Worm (Caenorhabditis elegans): ENCODE results near the gene Y62E10A.24.

Gene Y62E10A.24

DNA sequence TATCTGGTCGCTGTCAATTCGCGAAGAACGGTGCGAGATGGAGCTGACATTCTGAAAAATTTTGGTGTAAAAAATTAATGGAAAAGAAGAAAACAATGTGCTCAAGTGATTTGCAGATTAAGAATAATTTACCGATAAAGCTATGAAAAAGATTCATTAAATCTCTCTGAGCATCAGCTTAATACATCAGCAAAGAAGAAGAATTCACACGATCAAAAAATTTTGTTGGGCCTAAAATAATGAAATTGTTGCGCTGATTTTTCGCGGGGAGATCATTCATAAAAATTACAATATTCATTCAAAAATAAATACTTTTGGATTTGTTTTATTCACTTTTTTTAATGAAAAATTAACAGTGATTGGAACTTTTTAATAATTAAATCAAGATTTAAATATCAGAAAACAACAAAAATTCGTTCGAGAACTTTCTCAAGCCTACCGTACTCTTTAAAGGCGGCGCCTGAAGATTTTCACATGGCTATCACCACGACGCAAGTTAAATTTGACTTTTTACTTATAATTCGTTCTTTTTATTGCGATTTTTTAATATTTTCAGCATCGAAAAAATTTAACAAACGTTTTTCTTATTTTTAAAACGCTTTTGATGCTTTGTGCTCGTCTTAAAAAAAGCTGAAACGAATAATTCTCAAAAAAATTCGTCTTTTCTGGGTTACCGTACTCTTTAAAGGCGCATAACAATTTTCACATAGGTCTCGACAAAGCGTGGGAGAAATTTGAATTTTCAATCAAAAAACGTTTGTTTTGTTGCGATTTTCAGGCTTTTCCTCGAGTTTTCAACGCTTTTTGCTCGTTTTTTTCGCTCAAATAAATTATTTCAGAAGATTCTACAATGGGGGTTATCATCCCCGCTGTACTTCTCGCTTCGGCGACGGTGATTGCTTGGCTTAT, 30.2 kb downstream of the Y62E10A.24 start, which contains the start of the genes memi-2 and cyp-31A5 (continued):
- TF ChIP-seq F57C9.4 (tag; optimal IDR thresholded peaks at IDR 0.05) (no peak), pbrm-1 (GFP tag; IDR thresholded peaks at IDR 0.05) (no peak), ceh-100 (GFP tag; IDR thresholded peaks at IDR 0.05) (no peak), F49E8.2 (tag; optimal IDR thresholded peaks at IDR 0.05; ENCODE audit: insufficient read depth) (no peak)

DNA sequence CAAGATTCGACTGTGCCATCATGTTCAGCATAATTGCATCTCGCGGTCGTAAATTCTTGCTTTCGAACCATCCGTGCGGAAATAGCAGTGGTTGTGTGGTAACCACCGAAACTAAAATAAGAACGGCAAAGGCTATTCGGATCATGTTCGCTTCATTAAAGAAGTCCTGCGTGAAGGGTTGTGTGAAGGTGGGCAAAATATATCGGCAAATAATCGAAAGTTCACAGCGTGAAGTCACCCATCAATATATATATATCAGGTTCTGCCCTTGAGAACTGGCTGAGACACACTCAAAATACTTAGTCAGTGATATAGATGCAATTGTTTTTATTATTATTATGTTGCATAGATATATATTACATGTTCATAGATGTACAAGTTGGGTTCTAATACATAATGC, 37.5 kb downstream of the Y62E10A.24 start, which contains the start of gene Y62E10A.19:
Y62E10A.19 (minus strand) TSS at position 289 of the 400 bp plus-strand sequence.
- TF ChIP-seq ceh-100 (GFP tag; IDR thresholded peaks at IDR 0.05) (no peak), attf-5 (GFP tag; optimal IDR thresholded peaks at IDR 0.05) (no peak), ceh-79 (tag; optimal IDR thresholded peaks at IDR 0.05) (no peak), hmg-1.2 (GFP tag; IDR thresholded peaks at IDR 0.05) (no peak), let-526 (GFP tag; IDR thresholded peaks at IDR 0.05) (no peak), ztf-22 (GFP tag; optimal IDR thresholded peaks at IDR 0.05) (no peak)

DNA sequence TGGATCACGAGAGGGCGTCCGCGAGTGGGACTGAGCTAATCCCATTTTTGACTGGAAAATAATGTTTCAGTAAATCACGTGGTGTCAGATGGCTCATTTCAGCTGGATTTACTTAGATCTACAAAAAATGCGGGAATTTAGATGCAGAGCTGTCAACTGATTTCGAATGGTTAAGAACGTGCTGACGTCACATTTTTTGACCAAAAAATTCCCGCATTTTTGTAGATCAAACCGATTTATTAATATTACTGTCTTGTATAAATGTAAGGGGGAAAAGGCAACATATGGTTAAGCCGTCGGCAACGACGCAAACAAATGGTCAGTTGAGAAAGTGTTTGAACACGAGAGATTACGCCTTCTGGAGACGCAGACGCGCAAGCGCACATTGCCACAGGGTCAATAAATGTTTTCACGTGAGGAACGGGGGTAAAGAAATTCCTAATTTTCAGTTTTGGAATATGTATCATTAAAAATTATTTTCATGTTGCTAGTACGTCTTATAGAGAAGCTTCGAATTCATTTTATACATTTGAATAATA, 42.4 kb downstream of the Y62E10A.24 start, which contains the start of gene gcl-1:
gcl-1 (minus strand) TSS at position 51 of the 539 bp plus-strand sequence.
- TF ChIP-seq hmg-1.2 (GFP tag; IDR thresholded peaks at IDR 0.05): peak; percentile 28; the same call in 1 of the 2 replicates
- no peak for TF ChIP-seq rpc-1 (optimal IDR thresholded peaks at IDR 0.05)
- TF ChIP-seq rpc-1 (tag; optimal IDR thresholded peaks at IDR 0.05): no peak

DNA sequence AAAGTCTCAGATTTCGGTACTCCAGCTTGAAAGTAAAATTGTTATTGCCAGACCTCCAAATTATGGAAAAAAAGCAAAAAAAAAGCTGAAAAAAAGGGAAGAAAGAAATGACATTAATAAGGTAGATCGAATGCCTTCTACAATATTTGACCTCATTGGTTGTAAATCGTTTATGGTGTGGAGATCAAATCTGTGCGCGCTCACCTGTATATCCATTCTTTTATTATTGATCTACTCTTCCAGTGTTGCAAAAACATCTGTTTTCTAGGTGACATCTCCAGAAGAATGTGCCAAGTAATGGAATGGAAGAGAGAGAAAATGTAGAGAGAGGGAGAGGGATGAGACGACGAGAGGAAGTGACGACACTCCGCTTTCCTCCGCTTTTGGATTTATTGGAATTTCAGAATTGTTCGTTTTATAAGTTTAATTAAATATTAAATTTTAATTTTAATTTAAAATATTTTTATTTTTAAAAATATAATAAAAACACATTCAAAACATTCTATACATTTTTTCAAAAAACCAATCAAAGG, 45.3 kb downstream of the Y62E10A.24 start, which contains the start of the genes pik-1 and aptf-2:
pik-1 (plus strand) TSS at position 303 of the 533 bp plus-strand sequence.
aptf-2 (minus strand) TSS at position 313 of the 533 bp plus-strand sequence.
- no peak for TF ChIP-seq F10E7.11 (tag; optimal IDR thresholded peaks at IDR 0.05)
- TF ChIP-seq pbrm-1 (GFP tag; IDR thresholded peaks at IDR 0.05): no peak
- peak; percentile 15 for TF ChIP-seq lin-54 (GFP tag; optimal IDR thresholded peaks at IDR 0.05)
- TF ChIP-seq C17E4.6 (GFP tag; IDR thresholded peaks at IDR 0.05): no peak
- TF ChIP-seq xnd-1 (tag; optimal IDR thresholded peaks at IDR 0.05): peak; percentile 58
- TF ChIP-seq let-607 (tag; optimal IDR thresholded peaks at IDR 0.05): no peak
- peak; percentile 48 for TF ChIP-seq D2030.7 (GFP tag; IDR thresholded peaks at IDR 0.05)
- TF ChIP-seq rec-8 (tag; optimal IDR thresholded peaks at IDR 0.05): no peak
- no peak for TF ChIP-seq snpc-1.1 (tag; optimal IDR thresholded peaks at IDR 0.05; ENCODE audit: insufficient read depth)
- no peak for TF ChIP-seq nhr-90 (tag; optimal IDR thresholded peaks at IDR 0.05)
- no peak for TF ChIP-seq F22D6.2 (tag; optimal IDR thresholded peaks at IDR 0.05)
- TF ChIP-seq B0035.1 (tag; optimal IDR thresholded peaks at IDR 0.05): no peak
- no peak for TF ChIP-seq chd-7 (tag; optimal IDR thresholded peaks at IDR 0.05)
- TF ChIP-seq lir-1 (GFP tag; conservative IDR thresholded peaks at IDR 0.05): no peak
- peak; percentile 13 for TF ChIP-seq lsl-1 (GFP tag; optimal IDR thresholded peaks at IDR 0.05)
- no peak for TF ChIP-seq ceh-58 (GFP tag; IDR thresholded peaks at IDR 0.05)
- TF ChIP-seq hlh-26 (GFP tag; conservative IDR thresholded peaks at IDR 0.05): no peak
- TF ChIP-seq tbx-9 (tag; optimal IDR thresholded peaks at IDR 0.05; ENCODE audit: borderline replicate concordance): no peak
- TF ChIP-seq ceh-27 (GFP tag; optimal IDR thresholded peaks at IDR 0.05): no peak
- no peak for TF ChIP-seq ztf-25 (GFP tag; IDR thresholded peaks at IDR 0.05)
- peak; percentile 70 for TF ChIP-seq hsf-1 (GFP tag; IDR thresholded peaks at IDR 0.05)
- peak; percentile 54 for TF ChIP-seq dpl-1 (GFP tag; optimal IDR thresholded peaks at IDR 0.05)
- no peak for TF ChIP-seq F39B2.1 (GFP tag; IDR thresholded peaks at IDR 0.05)
- TF ChIP-seq tlf-1 (GFP tag; optimal IDR thresholded peaks at IDR 0.05): no peak
- no peak for TF ChIP-seq F37B4.10 (GFP tag; IDR thresholded peaks at IDR 0.05)
- TF ChIP-seq Y79H2A.3 (GFP tag; conservative IDR thresholded peaks at IDR 0.05): no peak
- TF ChIP-seq attf-3 (GFP tag; conservative IDR thresholded peaks at IDR 0.05): peak; percentile 45; the same call in 1 of the 2 replicates
- no peak for TF ChIP-seq egrh-3 (GFP tag; IDR thresholded peaks at IDR 0.05)
- TF ChIP-seq let-526 (GFP tag; IDR thresholded peaks at IDR 0.05): no peak
- TF ChIP-seq sea-2 (GFP tag; IDR thresholded peaks at IDR 0.05): no peak
- no peak for TF ChIP-seq attf-6 (GFP tag; IDR thresholded peaks at IDR 0.05)

Data from whole organism, young adult.